Fruit fly (Drosophila melanogaster) whole organism, embryonic: ENCODE data around the gene GABPI.

ENCODE experiments used
- CG12219 ChIP-seq: fragments of 200-800 bp; sonication (Bioruptor generic); optimal IDR thresholded peaks from 3 replicates; lab custom pipeline; 2018; ENCODE audit warnings: missing biosample characterization, mild to moderate bottlenecking, missing genetic modification characterization
- CG18262 ChIP-seq: fragments of 200-800 bp; optimal IDR thresholded peaks from 3 replicates; lab custom pipeline; 2019; ENCODE audit warnings: missing biosample characterization, mild to moderate bottlenecking, missing genetic modification characterization, moderate library complexity
- CG2129 ChIP-seq: fragments of 200-800 bp; sonication (Bioruptor generic); IDR thresholded peaks from 2 replicates; pipeline ENCODE4 v1.3.6; 2022; ENCODE audit warnings: missing biosample characterization, missing genetic modification characterization; ENCODE audit not compliant: partially characterized antibody
- Dip2 ChIP-seq: fragments of 200-800 bp; sonication (Bioruptor generic); IDR thresholded peaks from 2 replicates; pipeline ENCODE4 v1.3.6; 2022; ENCODE audit warnings: missing biosample characterization, missing genetic modification characterization
- Lhr ChIP-seq: fragments of 200-800 bp; sonication (Bioruptor generic); optimal IDR thresholded peaks from 3 replicates; lab custom pipeline; 2017; ENCODE audit warnings: mild to moderate bottlenecking, missing biosample characterization, missing genetic modification reagents, missing genetic modification characterization
- bab2 ChIP-seq: fragments of 200-800 bp; sonication (Bioruptor generic); optimal IDR thresholded peaks from 2 replicates; lab custom pipeline; 2016; ENCODE audit warnings: missing biosample characterization, missing genetic modification characterization
- crp ChIP-seq, 2 experiments: fragments of 200-800 bp; sonication (Bioruptor generic); optimal IDR thresholded peaks; 2 replicates in 1 of 2; 3 replicates in 1 of 2; lab custom pipeline; 2017; ENCODE audit warnings: missing biosample characterization in 2 of 2, missing genetic modification characterization in 2 of 2, mild to moderate bottlenecking in 1 of 2, moderate library complexity in 1 of 2
- gsb ChIP-seq: fragments of 200-800 bp; sonication (Bioruptor generic); IDR thresholded peaks from 2 replicates; pipeline ENCODE4 v1.3.6; 2022; ENCODE audit warnings: missing biosample characterization, missing genetic modification characterization
- h ChIP-seq: fragments of >200 bp; optimal IDR thresholded peaks from 2 replicates; lab custom pipeline; 2017

DNA sequence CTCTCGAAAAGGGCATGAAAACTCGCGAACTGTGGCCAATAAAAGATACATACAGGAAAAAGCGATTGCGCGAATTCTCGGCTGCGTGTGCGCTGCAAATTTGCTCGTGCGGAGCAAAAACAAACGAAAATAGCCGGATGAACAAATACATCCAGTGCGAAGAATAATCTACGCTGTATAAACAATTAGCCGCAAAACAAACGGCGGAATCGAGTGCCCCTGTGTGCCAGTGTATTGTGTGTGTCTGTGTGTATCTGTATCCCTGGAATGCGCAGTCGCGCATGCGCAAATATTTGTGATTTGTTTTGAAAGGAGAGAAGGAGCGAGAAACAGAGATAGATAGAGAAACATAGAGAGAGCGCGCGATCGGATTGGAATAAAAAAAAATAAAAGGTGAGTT is 30.7 kb upstream of the GABPI start:
- no peak for TF ChIP-seq Dip2
- TF ChIP-seq CG2129, result no peak
- no peak for TF ChIP-seq bab2 (GFP tag; lab: Kevin White, UChicago)
- no peak for TF ChIP-seq h (lab: Kevin White, UChicago)
- no peak for TF ChIP-seq gsb
- TF ChIP-seq CG12219 (GFP tag; lab: Kevin White, UChicago), result no peak
- TF ChIP-seq crp (GFP tag; optimal IDR thresholded peaks at IDR 0.05; lab: Kevin White, UChicago), result no peak
- no peak for TF ChIP-seq Lhr
- TF ChIP-seq CG18262 (tag; lab: Kevin White, UChicago), result no peak
